Worm (Caenorhabditis elegans): Measurements from ENCODE around the gene crp-1.

Gene crp-1

DNA sequence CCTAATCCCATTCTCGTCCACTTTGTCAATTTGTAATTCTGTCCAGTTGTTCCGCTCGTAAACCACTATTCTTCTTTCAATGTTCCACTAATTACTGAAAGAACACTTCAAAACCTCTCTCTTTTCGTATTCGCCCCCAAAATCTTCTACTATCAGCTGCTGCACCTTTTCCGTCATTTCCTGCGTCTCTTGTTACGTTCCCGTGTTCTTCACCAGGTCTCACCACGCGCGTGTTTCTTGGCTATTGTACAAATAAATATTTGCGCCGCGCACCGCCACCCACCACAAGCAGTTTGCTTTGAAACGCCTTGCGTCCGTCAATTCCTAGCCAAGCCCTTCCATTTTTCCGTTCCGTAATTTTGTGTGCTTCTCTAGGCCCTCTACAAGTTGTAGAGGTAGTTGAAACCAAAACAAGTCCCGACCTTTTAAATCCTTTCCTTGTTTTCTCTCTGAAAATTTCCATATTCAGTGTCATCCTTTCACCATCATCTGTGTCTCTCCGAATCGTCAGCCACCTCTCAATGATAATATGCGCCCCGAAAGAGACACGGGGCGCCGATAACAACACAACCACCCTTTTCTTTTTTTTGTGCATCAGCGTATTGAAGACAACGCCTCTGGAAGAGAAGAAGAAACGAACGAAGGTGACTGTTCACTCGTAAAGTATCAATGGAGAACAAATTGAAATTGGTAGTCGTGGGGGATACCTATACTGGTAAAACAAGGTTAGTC is at the start of gene crp-1, which contains the start of gene Y32F6B.9:
TSS of gene crp-1 (plus strand) at position 468 of the 732 bp plus-strand sequence.
TSS of gene Y32F6B.9 (plus strand) at position 603 of the 732 bp plus-strand sequence.
- peak; percentile 22 for TF ChIP-seq mec-3 (tag; optimal IDR thresholded peaks at IDR 0.05; ENCODE audit: borderline replicate concordance)
- peak; percentile 39 for TF ChIP-seq ceh-34 (tag; optimal IDR thresholded peaks at IDR 0.05)
- no peak for TF ChIP-seq F13H6.1 (tag; optimal IDR thresholded peaks at IDR 0.05)
- TF ChIP-seq nfya-1 (tag; optimal IDR thresholded peaks at IDR 0.05), result no peak
- TF ChIP-seq che-1 (tag; optimal IDR thresholded peaks at IDR 0.05), result no peak
- TF ChIP-seq sdc-2 (tag; optimal IDR thresholded peaks at IDR 0.05), result no peak
- peak; percentile 37 for TF ChIP-seq ceh-2 (tag; optimal IDR thresholded peaks at IDR 0.05)
- peak; percentile 15 for TF ChIP-seq sox-4 (tag; optimal IDR thresholded peaks at IDR 0.05)

DNA sequence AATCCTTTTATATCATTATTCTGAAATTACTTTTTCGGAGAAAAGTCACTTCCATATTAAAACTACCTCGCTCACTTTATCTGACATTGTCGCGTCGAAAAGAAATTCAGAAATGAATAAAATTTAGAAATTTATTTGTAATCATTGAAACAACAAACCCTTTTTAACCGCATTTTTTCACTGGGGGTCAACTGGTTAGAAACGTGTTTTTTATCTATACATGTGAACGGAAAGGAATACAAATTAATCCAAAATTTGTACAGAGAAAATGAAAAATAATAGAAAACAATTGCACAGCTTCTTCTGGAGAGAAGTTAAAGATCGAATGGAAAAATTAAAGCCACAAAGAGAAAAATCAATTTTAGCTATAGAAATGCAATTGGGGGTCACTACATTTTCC is 49.8 kb upstream of the crp-1 start, which contains the start of gene tag-314:
TSS of gene tag-314 (minus strand) at position 101 of the 400 bp plus-strand sequence.
- TF ChIP-seq unc-86 (tag; optimal IDR thresholded peaks at IDR 0.05) (no peak), ceh-14 (tag; optimal IDR thresholded peaks at IDR 0.05) (no peak), pros-1 (tag; optimal IDR thresholded peaks at IDR 0.05) (no peak), hlh-13 (GFP tag; optimal IDR thresholded peaks at IDR 0.05) (no peak), lin-11 (tag; optimal IDR thresholded peaks at IDR 0.05) (no peak), ceh-31 (tag; optimal IDR thresholded peaks at IDR 0.05) (no peak), ztf-16 (tag; optimal IDR thresholded peaks at IDR 0.05) (no peak), eyg-1 (tag; optimal IDR thresholded peaks at IDR 0.05) (no peak), sox-2 (GFP tag; IDR thresholded peaks at IDR 0.05) (no peak), fkh-10 (GFP tag; optimal IDR thresholded peaks at IDR 0.05) (no peak), che-1 (tag; optimal IDR thresholded peaks at IDR 0.05) (no peak), ceh-19 (GFP tag; optimal IDR thresholded peaks at IDR 0.05) (no peak), hlh-8 (tag; optimal IDR thresholded peaks at IDR 0.05) (no peak), K02D7.2 (tag; optimal IDR thresholded peaks at IDR 0.05) (no peak)

DNA sequence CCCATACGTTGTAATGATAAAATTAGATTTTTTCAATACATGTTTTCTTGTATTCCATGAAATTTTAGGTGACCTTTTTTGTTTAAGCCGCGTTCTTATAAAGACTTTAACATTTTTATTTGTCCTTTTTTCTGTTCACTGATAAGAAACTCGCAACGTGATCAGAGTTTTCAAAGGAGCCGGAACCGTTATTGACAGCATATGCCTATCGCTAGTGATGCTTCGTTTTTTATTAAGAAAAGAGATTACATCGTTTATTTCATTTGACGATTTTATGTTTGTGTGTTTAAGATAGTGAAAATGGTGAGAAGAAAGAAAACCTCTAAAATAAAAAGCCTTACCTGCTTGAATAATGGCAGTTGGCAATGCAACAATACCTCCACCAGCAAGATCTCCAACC is 45.8 kb upstream of the crp-1 start:
- TF ChIP-seq K02D7.2 (tag; optimal IDR thresholded peaks at IDR 0.05) (no peak), ahr-1 (tag; optimal IDR thresholded peaks at IDR 0.05) (no peak), fkh-6 (tag; optimal IDR thresholded peaks at IDR 0.05) (no peak), mec-3 (tag; optimal IDR thresholded peaks at IDR 0.05; ENCODE audit: borderline replicate concordance) (no peak)

DNA sequence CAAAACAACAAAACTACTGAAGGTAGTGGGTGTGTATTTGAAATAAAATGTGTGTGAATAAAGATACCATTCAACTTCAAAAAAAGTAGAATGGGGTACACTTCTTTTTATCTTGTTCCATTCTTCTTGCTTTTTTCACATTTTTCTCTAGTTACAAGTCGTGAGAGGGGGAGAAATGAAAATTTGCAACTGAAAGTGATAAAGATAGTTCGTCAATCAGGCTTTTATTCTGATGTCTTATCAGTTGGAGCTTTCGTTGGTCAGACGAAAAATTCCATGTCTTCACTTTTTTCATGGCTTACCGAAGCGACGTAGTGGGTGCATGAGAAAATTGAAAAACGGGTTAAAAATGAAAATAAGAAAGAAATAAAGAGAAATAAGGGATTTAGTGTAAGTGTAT is 44.6 kb upstream of the crp-1 start, which contains the start of gene Y32F6A.4:
TSS of gene Y32F6A.4 (minus strand) at position 347 of the 400 bp plus-strand sequence.
- TF ChIP-seq hlh-8 (tag; optimal IDR thresholded peaks at IDR 0.05) (no peak), gmeb-2 (tag; optimal IDR thresholded peaks at IDR 0.05) (no peak), unc-86 (tag; optimal IDR thresholded peaks at IDR 0.05) (no peak), ets-4 (tag; optimal IDR thresholded peaks at IDR 0.05) (no peak)

DNA sequence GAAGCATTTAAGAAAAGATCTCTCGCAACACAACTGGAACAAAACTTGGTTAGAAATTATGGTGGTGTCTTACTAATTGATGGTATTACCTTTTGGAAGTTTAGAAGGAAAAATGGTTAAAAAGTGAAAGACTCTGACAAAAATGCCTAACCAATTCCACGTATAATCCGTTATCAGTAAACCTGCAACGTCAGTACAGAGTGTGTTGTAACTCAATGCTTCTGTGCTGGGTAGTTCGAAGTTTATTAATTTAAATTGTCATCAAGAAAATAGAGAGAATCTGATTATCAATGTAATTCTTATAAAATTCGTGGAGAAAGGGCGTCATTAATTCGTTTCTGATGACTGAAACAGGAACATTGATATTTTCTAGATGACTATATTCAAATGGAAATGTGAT is 43.2 kb upstream of the crp-1 start:
- TF ChIP-seq elt-2 (tag; optimal IDR thresholded peaks at IDR 0.05), result no peak
- no peak for TF ChIP-seq hlh-15 (tag; optimal IDR thresholded peaks at IDR 0.05)
- no peak for TF ChIP-seq fkh-10 (GFP tag; optimal IDR thresholded peaks at IDR 0.05)
- no peak for TF ChIP-seq sdc-2 (tag; optimal IDR thresholded peaks at IDR 0.05)
- TF ChIP-seq pag-3 (tag; optimal IDR thresholded peaks at IDR 0.05; ENCODE audit: borderline replicate concordance), result no peak
- TF ChIP-seq hlh-8 (tag; optimal IDR thresholded peaks at IDR 0.05), result no peak
- TF ChIP-seq lim-6 (tag; optimal IDR thresholded peaks at IDR 0.05), result no peak
- no peak for TF ChIP-seq unc-86 (tag; optimal IDR thresholded peaks at IDR 0.05)
- TF ChIP-seq npax-4 (tag; optimal IDR thresholded peaks at IDR 0.05), result no peak
- no peak for TF ChIP-seq ets-4 (tag; optimal IDR thresholded peaks at IDR 0.05)
- no peak for TF ChIP-seq unc-55 (GFP tag; optimal IDR thresholded peaks at IDR 0.05)
- TF ChIP-seq ceh-30 (tag; optimal IDR thresholded peaks at IDR 0.05), result no peak
- no peak for TF ChIP-seq ref-2 (tag; optimal IDR thresholded peaks at IDR 0.05)
- TF ChIP-seq ceh-34 (tag; optimal IDR thresholded peaks at IDR 0.05), result no peak
- TF ChIP-seq K02D7.2 (tag; optimal IDR thresholded peaks at IDR 0.05), result no peak
- TF ChIP-seq madf-2 (tag; optimal IDR thresholded peaks at IDR 0.05), result no peak
- TF ChIP-seq ama-1 (optimal IDR thresholded peaks at IDR 0.05), result no peak
- TF ChIP-seq ceh-45 (GFP tag; IDR thresholded peaks at IDR 0.05), result no peak

All from whole organism, late embryonic.